Worm (Caenorhabditis elegans) whole organism, late embryonic: ENCODE measurements around the gene sre-34.
A peak's percentile ranks its signal among the peaks of the same experiment; 100 is the strongest.

Experiments
- C08G9.2 ChIP-seq: sonication (generic microtip); optimal IDR thresholded peaks from 2 replicates; lab custom pipeline; 2016; ENCODE audit warnings: mild to moderate bottlenecking, missing genetic modification characterization, moderate library complexity, missing compliant biosample characterization
- C38D4.7 ChIP-seq: fragments of 200-800 bp; sonication (Bioruptor generic); optimal IDR thresholded peaks from 2 replicates; lab custom pipeline; 2018; ENCODE audit warnings: mild to moderate bottlenecking, missing genetic modification characterization, moderate library complexity, missing compliant biosample characterization
- F13H6.1 ChIP-seq: sonication (generic microtip); optimal IDR thresholded peaks from 2 replicates; lab custom pipeline; 2016; ENCODE audit warnings: missing genetic modification characterization, missing compliant biosample characterization
- K02D7.2 ChIP-seq: sonication (generic microtip); optimal IDR thresholded peaks from 2 replicates; lab custom pipeline; 2017; ENCODE audit warnings: mild to moderate bottlenecking, missing genetic modification characterization, missing compliant biosample characterization
- ahr-1 ChIP-seq: sonication (generic microtip); optimal IDR thresholded peaks from 2 replicates; lab custom pipeline; 2016; ENCODE audit warnings: missing genetic modification characterization, missing compliant biosample characterization
- ceh-2 ChIP-seq: sonication (generic microtip); optimal IDR thresholded peaks from 2 replicates; lab custom pipeline; 2016; ENCODE audit warnings: missing genotype, missing genetic modification characterization, missing compliant biosample characterization
- ceh-22 ChIP-seq: sonication (generic microtip); optimal IDR thresholded peaks from 2 replicates; lab custom pipeline; 2017; ENCODE audit warnings: missing biosample characterization, missing genetic modification characterization
- ceh-31 ChIP-seq: sonication (generic microtip); optimal IDR thresholded peaks from 2 replicates; lab custom pipeline; 2016; ENCODE audit warnings: missing genetic modification characterization, missing compliant biosample characterization
- ceh-34 ChIP-seq: sonication (generic microtip); optimal IDR thresholded peaks from 2 replicates; lab custom pipeline; 2016; ENCODE audit warnings: mild to moderate bottlenecking, missing genetic modification characterization, missing compliant biosample characterization
- che-1 ChIP-seq: sonication (generic microtip); optimal IDR thresholded peaks from 2 replicates; lab custom pipeline; 2016; ENCODE audit warnings: mild to moderate bottlenecking, missing genetic modification characterization, missing compliant biosample characterization
- dmd-4 ChIP-seq: sonication (generic microtip); optimal IDR thresholded peaks from 2 replicates; lab custom pipeline; 2016; ENCODE audit warnings: borderline replicate concordance, missing genetic modification characterization, missing compliant biosample characterization
- dve-1 ChIP-seq: sonication (generic microtip); optimal IDR thresholded peaks from 2 replicates; lab custom pipeline; 2017; ENCODE audit warnings: antibody characterized with exemption, mild to moderate bottlenecking, missing genetic modification characterization, missing compliant biosample characterization
- elt-2 ChIP-seq: sonication (generic microtip); optimal IDR thresholded peaks from 2 replicates; lab custom pipeline; 2016; ENCODE audit warnings: missing genetic modification reagents, missing genetic modification characterization, missing compliant biosample characterization
- ets-4 ChIP-seq: sonication (generic microtip); optimal IDR thresholded peaks from 2 replicates; lab custom pipeline; 2016; ENCODE audit warnings: missing genetic modification characterization, missing compliant biosample characterization
- eyg-1 ChIP-seq: sonication (generic microtip); optimal IDR thresholded peaks from 2 replicates; lab custom pipeline; 2016; ENCODE audit warnings: missing genotype, missing genetic modification characterization, missing compliant biosample characterization
- fkh-10 ChIP-seq: fragments of 150-350 bp; optimal IDR thresholded peaks from 2 replicates; lab custom pipeline; 2014; ENCODE audit warnings: missing biosample characterization, missing genetic modification reagents, missing genetic modification characterization
- fkh-6 ChIP-seq: sonication (generic microtip); optimal IDR thresholded peaks from 2 replicates; lab custom pipeline; 2016; ENCODE audit warnings: missing genetic modification characterization, missing compliant biosample characterization
- gmeb-2 ChIP-seq: sonication (generic microtip); optimal IDR thresholded peaks from 2 replicates; lab custom pipeline; 2016; ENCODE audit warnings: missing genetic modification characterization, inconsistent platforms, missing compliant biosample characterization
- hlh-15 ChIP-seq: sonication (generic microtip); optimal IDR thresholded peaks from 2 replicates; lab custom pipeline; 2016; ENCODE audit warnings: missing genetic modification characterization, missing compliant biosample characterization
- hlh-30 ChIP-seq: sonication (generic microtip); optimal IDR thresholded peaks from 2 replicates; lab custom pipeline; 2017; ENCODE audit warnings: antibody characterized with exemption, missing genetic modification characterization, missing compliant biosample characterization; ENCODE audit not compliant: insufficient read depth
- hlh-6 ChIP-seq: sonication (generic microtip); optimal IDR thresholded peaks from 2 replicates; lab custom pipeline; 2016; ENCODE audit warnings: missing genotype, missing genetic modification characterization, missing compliant biosample characterization
- madf-2 ChIP-seq: sonication (generic microtip); optimal IDR thresholded peaks from 2 replicates; lab custom pipeline; 2017; ENCODE audit warnings: missing genetic modification characterization, missing compliant biosample characterization
- mec-3 ChIP-seq: sonication (generic microtip); optimal IDR thresholded peaks from 2 replicates; lab custom pipeline; 2016; ENCODE audit warnings: borderline replicate concordance, missing genetic modification characterization, missing compliant biosample characterization
- nfya-1 ChIP-seq: sonication (generic microtip); optimal IDR thresholded peaks from 2 replicates; lab custom pipeline; 2017; ENCODE audit warnings: missing genetic modification characterization, mild to moderate bottlenecking, missing compliant biosample characterization, antibody characterized with exemption, moderate library complexity
- nhr-11 ChIP-seq: fragments of 150-350 bp; optimal IDR thresholded peaks from 2 replicates; lab custom pipeline; 2014; ENCODE audit warnings: missing biosample characterization, missing genetic modification characterization
- npax-4 ChIP-seq: sonication (generic microtip); optimal IDR thresholded peaks from 2 replicates; lab custom pipeline; 2016; ENCODE audit warnings: missing genetic modification characterization, missing compliant biosample characterization
- odd-2 ChIP-seq: sonication (generic microtip); optimal IDR thresholded peaks from 2 replicates; lab custom pipeline; 2017; ENCODE audit warnings: antibody characterized with exemption, mild to moderate bottlenecking, missing genetic modification characterization, missing compliant biosample characterization
- pat-9 ChIP-seq: fragments of 200-800 bp; sonication (Bioruptor generic); optimal IDR thresholded peaks from 2 replicates; lab custom pipeline; 2018; ENCODE audit warnings: mild to moderate bottlenecking, missing genetic modification characterization, moderate library complexity, missing compliant biosample characterization
- pha-2 ChIP-seq: sonication (generic microtip); optimal IDR thresholded peaks from 2 replicates; lab custom pipeline; 2017; ENCODE audit warnings: mild to moderate bottlenecking, missing genetic modification characterization, missing compliant biosample characterization
- pha-4 ChIP-seq: fragments of 150-350 bp; optimal IDR thresholded peaks from 2 replicates; lab custom pipeline; 2018; ENCODE audit warnings: missing biosample characterization, missing genetic modification reagents, missing genetic modification characterization
- rnt-1 ChIP-seq: sonication (generic microtip); optimal IDR thresholded peaks from 2 replicates; lab custom pipeline; 2016; ENCODE audit warnings: missing genetic modification characterization, missing compliant biosample characterization
- sdc-2 ChIP-seq: sonication (generic microtip); optimal IDR thresholded peaks from 2 replicates; lab custom pipeline; 2016; ENCODE audit warnings: missing genotype, missing genetic modification characterization, missing compliant biosample characterization
- syd-9 ChIP-seq: sonication (generic microtip); optimal IDR thresholded peaks from 2 replicates; lab custom pipeline; 2016; ENCODE audit warnings: mild to moderate bottlenecking, missing genetic modification characterization, moderate library complexity, missing compliant biosample characterization
- tbx-2 ChIP-seq: sonication (generic microtip); optimal IDR thresholded peaks from 2 replicates; lab custom pipeline; 2016; ENCODE audit warnings: missing genetic modification characterization, missing compliant biosample characterization
- tbx-7 ChIP-seq: sonication (generic microtip); optimal IDR thresholded peaks from 2 replicates; lab custom pipeline; 2016; ENCODE audit warnings: missing genotype, missing genetic modification characterization, missing compliant biosample characterization
- unc-3 ChIP-seq, 2 experiments: fragments of 200-800 bp in 1 of 2; sonication (Bioruptor generic) in 1 of 2; sonication (generic microtip) in 1 of 2; conservative IDR thresholded peaks in 1 of 2; optimal IDR thresholded peaks in 1 of 2; 2 replicates each; pipeline versions ENCODE4 v1.3.6 to Lab custom; 2016 to 2022; ENCODE audit warnings: missing compliant biosample characterization in 2 of 2, missing genetic modification characterization in 2 of 2, missing genetic modification reagents in 1 of 2
- unc-42 ChIP-seq: sonication (generic microtip); optimal IDR thresholded peaks from 2 replicates; lab custom pipeline; 2016; ENCODE audit warnings: missing genotype, missing genetic modification characterization, missing compliant biosample characterization
- zip-5 ChIP-seq: sonication (generic microtip); optimal IDR thresholded peaks from 2 replicates; lab custom pipeline; 2016; ENCODE audit warnings: missing genetic modification characterization, missing compliant biosample characterization
- ztf-16 ChIP-seq: sonication (generic microtip); optimal IDR thresholded peaks from 2 replicates; lab custom pipeline; 2017; ENCODE audit warnings: missing genetic modification characterization, missing compliant biosample characterization

Gene sre-34

ce11 chrII:12494556-12495131 lies 44.7 kb downstream of the sre-34 start, which contains the start of gene col-85 (continued):
- TF ChIP-seq ahr-1 (tag; lab: Kevin White, UChicago) = peak; percentile 86
- TF ChIP-seq pha-2 (tag; lab: Kevin White, UChicago) = peak; percentile 94
- TF ChIP-seq C08G9.2 = peak; percentile 87
- peak; percentile 96 for TF ChIP-seq elt-2 (tag; lab: Kevin White, UChicago)
- no peak for TF ChIP-seq ceh-22 (tag; lab: Kevin White, UChicago)
- TF ChIP-seq che-1 (tag; lab: Kevin White, UChicago) = peak; percentile 93
- TF ChIP-seq dve-1 (tag; lab: Kevin White, UChicago) = peak; percentile 81
- peak; percentile 95 for TF ChIP-seq hlh-6 (tag; lab: Kevin White, UChicago)
- peak; percentile 43 for TF ChIP-seq tbx-7 (tag; lab: Kevin White, UChicago)
- peak; percentile 94 for TF ChIP-seq dmd-4 (tag; lab: Kevin White, UChicago)
- peak; percentile 91 for TF ChIP-seq hlh-15 (tag; lab: Kevin White, UChicago)
- TF ChIP-seq eyg-1 (tag; lab: Kevin White, UChicago) = peak; percentile 68
- TF ChIP-seq C38D4.7 (GFP tag; lab: Kevin White, UChicago) = peak; percentile 90
- peak; percentile 92 for TF ChIP-seq ceh-34 (tag; lab: Kevin White, UChicago)
- peak; percentile 46 for TF ChIP-seq hlh-30 (tag; lab: Kevin White, UChicago)
- TF ChIP-seq fkh-6 = peak; percentile 95
- TF ChIP-seq unc-3 (GFP tag; conservative IDR thresholded peaks at IDR 0.05; lab: Robert Waterston, UW) = peak; percentile 94
- TF ChIP-seq unc-3 (tag; optimal IDR thresholded peaks at IDR 0.05; lab: Kevin White, UChicago) = peak; percentile 94
- TF ChIP-seq syd-9 (tag; lab: Kevin White, UChicago) = peak; percentile 93
- TF ChIP-seq ceh-2 = peak; percentile 88
- TF ChIP-seq nfya-1 (tag; lab: Kevin White, UChicago) = peak; percentile 84
- TF ChIP-seq unc-42 (tag; lab: Kevin White, UChicago) = peak; percentile 84
- peak; percentile 94 for TF ChIP-seq pat-9 (tag; lab: Kevin White, UChicago)
- peak; percentile 88 for TF ChIP-seq npax-4
- peak; percentile 95 for TF ChIP-seq ztf-16 (tag; lab: Kevin White, UChicago)
- peak; percentile 75 for TF ChIP-seq mec-3 (tag; lab: Kevin White, UChicago)
- TF ChIP-seq tbx-2 (tag; lab: Kevin White, UChicago) = peak; percentile 92
- no peak for TF ChIP-seq pha-4
- TF ChIP-seq F13H6.1 (tag; lab: Kevin White, UChicago) = peak; percentile 85
- peak; percentile 95 for TF ChIP-seq K02D7.2 (tag; lab: Kevin White, UChicago)
- peak; percentile 86 for TF ChIP-seq ceh-31 (tag; lab: Kevin White, UChicago)
- peak; percentile 89 for TF ChIP-seq rnt-1 (tag; lab: Kevin White, UChicago)
- peak; percentile 98 for TF ChIP-seq gmeb-2
- peak; percentile 79 for TF ChIP-seq odd-2 (tag; lab: Kevin White, UChicago)
- peak; percentile 93 for TF ChIP-seq madf-2 (tag; lab: Kevin White, UChicago)
- TF ChIP-seq zip-5 (tag; lab: Kevin White, UChicago) = peak; percentile 83

DNA sequence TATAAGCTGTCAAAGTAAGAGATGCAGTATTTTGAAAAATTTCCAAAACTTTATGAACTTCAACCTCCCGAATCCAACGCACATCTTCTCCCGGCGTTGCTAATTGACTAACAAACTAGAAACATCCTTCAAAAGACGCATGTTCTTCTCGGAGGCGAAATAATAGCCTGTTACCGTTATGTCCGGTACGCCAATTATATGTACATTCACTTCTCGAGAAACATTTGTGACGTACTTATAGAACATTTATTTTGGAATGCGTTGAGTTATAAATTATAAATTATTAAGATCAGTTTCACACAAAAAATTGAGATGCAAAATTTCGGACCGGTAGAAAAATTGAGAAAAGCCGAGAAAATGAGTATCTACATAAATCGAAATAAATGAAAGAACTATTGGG lies 47.0 kb downstream of the sre-34 start, which contains the start of gene T21B4.3:
TSS of gene T21B4.3 (minus strand) at position 101 of the 400 bp plus-strand sequence.
- TF ChIP-seq sdc-2 (tag; lab: Kevin White, UChicago) (no peak), fkh-10 (GFP tag; lab: Kevin White, UChicago) (no peak), ets-4 (tag; lab: Kevin White, UChicago) (no peak), ahr-1 (tag; lab: Kevin White, UChicago) (no peak), C38D4.7 (GFP tag; lab: Kevin White, UChicago) (no peak), nhr-11 (tag; lab: Kevin White, UChicago) (no peak)
- TF ChIP-seq, all 69 proteins: peak for 0
